Fruit fly (Drosophila melanogaster): ENCODE results near the gene CG10646.

The CG10646 gene

dm6 chr3L:12490418-12491035, 13.2 kb downstream of the CG10646 start, which contains the start of gene CG10660 (continued):
- TF ChIP-seq CG30431 (GFP tag; optimal IDR thresholded peaks at IDR 0.05): peak; percentile 73
- TF ChIP-seq lab (GFP tag; optimal IDR thresholded peaks at IDR 0.05): peak; percentile 91
- peak; percentile 91 for TF ChIP-seq chm (GFP tag; IDR thresholded peaks at IDR 0.05)
- peak; percentile 74 for TF ChIP-seq Chrac-16 (GFP tag; optimal IDR thresholded peaks at IDR 0.05)
- no peak for TF ChIP-seq Scr (GFP tag; IDR thresholded peaks at IDR 0.05; ENCODE audit: partially characterized antibody)
- TF ChIP-seq Hr78 (GFP tag; optimal IDR thresholded peaks at IDR 0.05): peak in 1 of 2 experiments; percentile 67
- peak; percentile 74 for TF ChIP-seq Dbx (GFP tag; IDR thresholded peaks at IDR 0.05)
- no peak for TF ChIP-seq Kr (GFP tag; optimal IDR thresholded peaks at IDR 0.05)
- TF ChIP-seq tio (GFP tag; optimal IDR thresholded peaks at IDR 0.05): peak; percentile 70
- peak; percentile 78 for TF ChIP-seq CG5953 (GFP tag; IDR thresholded peaks at IDR 0.05)
- peak; percentile 96 for TF ChIP-seq ci (GFP tag; IDR thresholded peaks at IDR 0.05)
- no peak for TF ChIP-seq cad (GFP tag; optimal IDR thresholded peaks at IDR 0.05)
- peak; percentile 91 for TF ChIP-seq CG17359 (tag; optimal IDR thresholded peaks at IDR 0.05)
- TF ChIP-seq Sry-β (GFP tag; optimal IDR thresholded peaks at IDR 0.05): peak; percentile 37
- TF ChIP-seq Gsc (GFP tag; IDR thresholded peaks at IDR 0.05): no peak; the same call in 1 of the 2 replicates
- TF ChIP-seq Poxn (GFP tag; IDR thresholded peaks at IDR 0.05): no peak
- peak; percentile 83 for TF ChIP-seq lmd (GFP tag; IDR thresholded peaks at IDR 0.05)
- peak; percentile 53 for TF ChIP-seq CG12744 (GFP tag; optimal IDR thresholded peaks at IDR 0.05)
- peak; percentile 46 for TF ChIP-seq CG12236 (GFP tag; optimal IDR thresholded peaks at IDR 0.05)
- peak; percentile 70 for TF ChIP-seq nerfin-1 (tag; optimal IDR thresholded peaks at IDR 0.05)
- TF ChIP-seq CG6791 (GFP tag; IDR thresholded peaks at IDR 0.05; ENCODE audit: partially characterized antibody): no peak
- TF ChIP-seq gt (GFP tag; IDR thresholded peaks at IDR 0.05): no peak
- peak; percentile 82 for TF ChIP-seq CG3407 (GFP tag; optimal IDR thresholded peaks at IDR 0.05)
- TF ChIP-seq Lpt (GFP tag; optimal IDR thresholded peaks at IDR 0.05): no peak
- TF ChIP-seq maf-S (GFP tag; optimal IDR thresholded peaks at IDR 0.05): peak; percentile 55
- TF ChIP-seq ash1 (GFP tag; optimal IDR thresholded peaks at IDR 0.05): peak; percentile 19
- peak; percentile 78 for TF ChIP-seq caup (GFP tag; optimal IDR thresholded peaks at IDR 0.05; ENCODE audit: severe bottlenecking)
- TF ChIP-seq CG2678 (tag; optimal IDR thresholded peaks at IDR 0.05): peak; percentile 86
- TF ChIP-seq Opbp (GFP tag; IDR thresholded peaks at IDR 0.05; ENCODE audit: partially characterized antibody): no peak
- peak; percentile 83 for TF ChIP-seq CG1529 (GFP tag; optimal IDR thresholded peaks at IDR 0.05)
- peak; percentile 74 for TF ChIP-seq sob (GFP tag; IDR thresholded peaks at IDR 0.05)
- TF ChIP-seq fd96Cb (tag; optimal IDR thresholded peaks at IDR 0.05): peak; percentile 91
- TF ChIP-seq sima (GFP tag; optimal IDR thresholded peaks at IDR 0.05): no peak
- no peak for TF ChIP-seq en (GFP tag; optimal IDR thresholded peaks at IDR 0.05)
- peak; percentile 89 for TF ChIP-seq bcd (GFP tag; optimal IDR thresholded peaks at IDR 0.05)
- TF ChIP-seq pnt (GFP tag; optimal IDR thresholded peaks at IDR 0.05): peak; percentile 60
- no peak for TF ChIP-seq CG6272 (GFP tag; IDR thresholded peaks at IDR 0.05)
- peak; percentile 42; the same call in 1 of the 2 replicates for TF ChIP-seq CG8765 (GFP tag; IDR thresholded peaks at IDR 0.05)
- peak; percentile 90 for TF ChIP-seq CG5245 (GFP tag; optimal IDR thresholded peaks at IDR 0.05)
- TF ChIP-seq Fer3 (tag; optimal IDR thresholded peaks at IDR 0.05): peak; percentile 81
- TF ChIP-seq CG7786 (GFP tag; optimal IDR thresholded peaks at IDR 0.05): peak; percentile 40
- peak; percentile 59 for TF ChIP-seq Adf1 (GFP tag; IDR thresholded peaks at IDR 0.05)
- peak; percentile 22 for TF ChIP-seq NC2α (GFP tag; optimal IDR thresholded peaks at IDR 0.05)
- no peak for TF ChIP-seq bigmax (GFP tag; optimal IDR thresholded peaks at IDR 0.05)
- peak; percentile 81 for TF ChIP-seq Awh (GFP tag; IDR thresholded peaks at IDR 0.05)
- TF ChIP-seq Mad (GFP tag; optimal IDR thresholded peaks at IDR 0.05): peak; percentile 85
- TF ChIP-seq CG9817 (tag; optimal IDR thresholded peaks at IDR 0.05): peak; percentile 74
- peak; percentile 90 for TF ChIP-seq Blimp-1 (GFP tag; optimal IDR thresholded peaks at IDR 0.05)
- TF ChIP-seq CG13624 (GFP tag; optimal IDR thresholded peaks at IDR 0.05): peak; percentile 8
- TF ChIP-seq sim (GFP tag; IDR thresholded peaks at IDR 0.05): peak; percentile 85
